Worm (Caenorhabditis elegans) whole organism, late embryonic: ENCODE data around the gene wrt-4.

Source experiments
- C08G9.2 ChIP-seq: sonication (generic microtip); optimal IDR thresholded peaks from 2 replicates; lab custom pipeline; 2016; ENCODE audit warnings: mild to moderate bottlenecking, missing genetic modification characterization, moderate library complexity, missing compliant biosample characterization
- C38D4.7 ChIP-seq: fragments of 200-800 bp; sonication (Bioruptor generic); optimal IDR thresholded peaks from 2 replicates; lab custom pipeline; 2018; ENCODE audit warnings: mild to moderate bottlenecking, missing genetic modification characterization, moderate library complexity, missing compliant biosample characterization
- F13H6.1 ChIP-seq: sonication (generic microtip); optimal IDR thresholded peaks from 2 replicates; lab custom pipeline; 2016; ENCODE audit warnings: missing genetic modification characterization, missing compliant biosample characterization
- K02D7.2 ChIP-seq: sonication (generic microtip); optimal IDR thresholded peaks from 2 replicates; lab custom pipeline; 2017; ENCODE audit warnings: mild to moderate bottlenecking, missing genetic modification characterization, missing compliant biosample characterization
- T23F11.4 ChIP-seq: fragments of 200-800 bp; sonication (Bioruptor generic); optimal IDR thresholded peaks from 2 replicates; lab custom pipeline; 2018; ENCODE audit warnings: mild to moderate bottlenecking, missing genetic modification characterization, missing compliant biosample characterization
- ceh-14 ChIP-seq: sonication (generic microtip); optimal IDR thresholded peaks from 2 replicates; lab custom pipeline; 2016; ENCODE audit warnings: missing genotype, missing genetic modification characterization, missing compliant biosample characterization
- ceh-18 ChIP-seq: sonication (generic microtip); optimal IDR thresholded peaks from 2 replicates; lab custom pipeline; 2016; ENCODE audit warnings: missing genetic modification characterization, missing compliant biosample characterization
- ceh-19 ChIP-seq: fragments of 200-800 bp; sonication (Bioruptor generic); optimal IDR thresholded peaks from 2 replicates; lab custom pipeline; 2018; ENCODE audit warnings: mild to moderate bottlenecking, missing genetic modification characterization, missing compliant biosample characterization
- ceh-22 ChIP-seq: sonication (generic microtip); optimal IDR thresholded peaks from 2 replicates; lab custom pipeline; 2017; ENCODE audit warnings: missing biosample characterization, missing genetic modification characterization
- ceh-24 ChIP-seq: sonication (generic microtip); optimal IDR thresholded peaks from 2 replicates; lab custom pipeline; 2016; ENCODE audit warnings: mild to moderate bottlenecking, missing genetic modification characterization, missing compliant biosample characterization
- ceh-34 ChIP-seq: sonication (generic microtip); optimal IDR thresholded peaks from 2 replicates; lab custom pipeline; 2016; ENCODE audit warnings: mild to moderate bottlenecking, missing genetic modification characterization, missing compliant biosample characterization
- ceh-48 ChIP-seq: sonication (generic microtip); optimal IDR thresholded peaks from 2 replicates; lab custom pipeline; 2016; ENCODE audit warnings: missing genetic modification characterization, inconsistent platforms, missing compliant biosample characterization
- che-1 ChIP-seq: sonication (generic microtip); optimal IDR thresholded peaks from 2 replicates; lab custom pipeline; 2016; ENCODE audit warnings: mild to moderate bottlenecking, missing genetic modification characterization, missing compliant biosample characterization
- elt-2 ChIP-seq: sonication (generic microtip); optimal IDR thresholded peaks from 2 replicates; lab custom pipeline; 2016; ENCODE audit warnings: missing genetic modification reagents, missing genetic modification characterization, missing compliant biosample characterization
- eyg-1 ChIP-seq: sonication (generic microtip); optimal IDR thresholded peaks from 2 replicates; lab custom pipeline; 2016; ENCODE audit warnings: missing genotype, missing genetic modification characterization, missing compliant biosample characterization
- fkh-6 ChIP-seq: sonication (generic microtip); optimal IDR thresholded peaks from 2 replicates; lab custom pipeline; 2016; ENCODE audit warnings: missing genetic modification characterization, missing compliant biosample characterization
- hlh-13 ChIP-seq: fragments of 200-800 bp; sonication (Bioruptor generic); optimal IDR thresholded peaks from 2 replicates; lab custom pipeline; 2018; ENCODE audit warnings: mild to moderate bottlenecking, missing genetic modification characterization, missing compliant biosample characterization
- hlh-15 ChIP-seq: sonication (generic microtip); optimal IDR thresholded peaks from 2 replicates; lab custom pipeline; 2016; ENCODE audit warnings: missing genetic modification characterization, missing compliant biosample characterization
- hlh-30 ChIP-seq: sonication (generic microtip); optimal IDR thresholded peaks from 2 replicates; lab custom pipeline; 2017; ENCODE audit warnings: antibody characterized with exemption, missing genetic modification characterization, missing compliant biosample characterization; ENCODE audit not compliant: insufficient read depth
- hlh-6 ChIP-seq: sonication (generic microtip); optimal IDR thresholded peaks from 2 replicates; lab custom pipeline; 2016; ENCODE audit warnings: missing genotype, missing genetic modification characterization, missing compliant biosample characterization
- lim-6 ChIP-seq: sonication (generic microtip); optimal IDR thresholded peaks from 2 replicates; lab custom pipeline; 2016; ENCODE audit warnings: missing genetic modification characterization, missing compliant biosample characterization
- lin-11 ChIP-seq: fragments of 200-800 bp; sonication (Bioruptor generic); optimal IDR thresholded peaks from 2 replicates; lab custom pipeline; 2018; ENCODE audit warnings: mild to moderate bottlenecking, missing genetic modification characterization, missing compliant biosample characterization
- madf-2 ChIP-seq: sonication (generic microtip); optimal IDR thresholded peaks from 2 replicates; lab custom pipeline; 2017; ENCODE audit warnings: missing genetic modification characterization, missing compliant biosample characterization
- mec-3 ChIP-seq: sonication (generic microtip); optimal IDR thresholded peaks from 2 replicates; lab custom pipeline; 2016; ENCODE audit warnings: borderline replicate concordance, missing genetic modification characterization, missing compliant biosample characterization
- nfya-1 ChIP-seq: sonication (generic microtip); optimal IDR thresholded peaks from 2 replicates; lab custom pipeline; 2017; ENCODE audit warnings: missing genetic modification characterization, mild to moderate bottlenecking, missing compliant biosample characterization, antibody characterized with exemption, moderate library complexity
- nhr-232 ChIP-seq: sonication (generic microtip); optimal IDR thresholded peaks from 2 replicates; lab custom pipeline; 2016; ENCODE audit warnings: missing genetic modification characterization, missing compliant biosample characterization
- npax-4 ChIP-seq: sonication (generic microtip); optimal IDR thresholded peaks from 2 replicates; lab custom pipeline; 2016; ENCODE audit warnings: missing genetic modification characterization, missing compliant biosample characterization
- pag-3 ChIP-seq: sonication (generic microtip); optimal IDR thresholded peaks from 2 replicates; lab custom pipeline; 2016; ENCODE audit warnings: missing compliant biosample characterization, missing genetic modification characterization, borderline replicate concordance
- pat-9 ChIP-seq: fragments of 200-800 bp; sonication (Bioruptor generic); optimal IDR thresholded peaks from 2 replicates; lab custom pipeline; 2018; ENCODE audit warnings: mild to moderate bottlenecking, missing genetic modification characterization, moderate library complexity, missing compliant biosample characterization
- pax-1 ChIP-seq: fragments of 150-350 bp; optimal IDR thresholded peaks from 2 replicates; lab custom pipeline; 2014; ENCODE audit warnings: missing biosample characterization, missing genetic modification characterization
- ref-2 ChIP-seq: sonication (generic microtip); optimal IDR thresholded peaks from 2 replicates; lab custom pipeline; 2016; ENCODE audit warnings: missing genetic modification characterization, missing compliant biosample characterization
- rnt-1 ChIP-seq: sonication (generic microtip); optimal IDR thresholded peaks from 2 replicates; lab custom pipeline; 2016; ENCODE audit warnings: missing genetic modification characterization, missing compliant biosample characterization
- sdc-2 ChIP-seq: sonication (generic microtip); optimal IDR thresholded peaks from 2 replicates; lab custom pipeline; 2016; ENCODE audit warnings: missing genotype, missing genetic modification characterization, missing compliant biosample characterization
- sox-2 ChIP-seq: fragments of 200-800 bp; sonication (Bioruptor generic); IDR thresholded peaks from 2 replicates; pipeline ENCODE4 v1.3.6; 2022; ENCODE audit warnings: missing genetic modification reagents, missing genetic modification characterization, missing compliant biosample characterization
- sox-4 ChIP-seq: sonication (generic microtip); optimal IDR thresholded peaks from 2 replicates; lab custom pipeline; 2017; ENCODE audit warnings: mild to moderate bottlenecking, missing genetic modification characterization, inconsistent platforms, missing compliant biosample characterization
- syd-9 ChIP-seq: sonication (generic microtip); optimal IDR thresholded peaks from 2 replicates; lab custom pipeline; 2016; ENCODE audit warnings: mild to moderate bottlenecking, missing genetic modification characterization, moderate library complexity, missing compliant biosample characterization
- ttx-3 ChIP-seq: sonication (generic microtip); optimal IDR thresholded peaks from 2 replicates; lab custom pipeline; 2016; ENCODE audit warnings: missing genetic modification reagents, missing genetic modification characterization, missing compliant biosample characterization
- unc-3 ChIP-seq, 2 experiments: fragments of 200-800 bp in 1 of 2; sonication (Bioruptor generic) in 1 of 2; sonication (generic microtip) in 1 of 2; conservative IDR thresholded peaks in 1 of 2; optimal IDR thresholded peaks in 1 of 2; 2 replicates each; pipeline versions ENCODE4 v1.3.6 to Lab custom; 2016 to 2022; ENCODE audit warnings: missing compliant biosample characterization in 2 of 2, missing genetic modification characterization in 2 of 2, missing genetic modification reagents in 1 of 2
- unc-42 ChIP-seq: sonication (generic microtip); optimal IDR thresholded peaks from 2 replicates; lab custom pipeline; 2016; ENCODE audit warnings: missing genotype, missing genetic modification characterization, missing compliant biosample characterization
- unc-55 ChIP-seq: sonication (generic microtip); optimal IDR thresholded peaks from 2 replicates; lab custom pipeline; 2017; ENCODE audit warnings: missing biosample characterization, missing genetic modification reagents, missing genetic modification characterization
- zip-5 ChIP-seq: sonication (generic microtip); optimal IDR thresholded peaks from 2 replicates; lab custom pipeline; 2016; ENCODE audit warnings: missing genetic modification characterization, missing compliant biosample characterization
- ztf-16 ChIP-seq: sonication (generic microtip); optimal IDR thresholded peaks from 2 replicates; lab custom pipeline; 2017; ENCODE audit warnings: missing genetic modification characterization, missing compliant biosample characterization

The wrt-4 gene

DNA sequence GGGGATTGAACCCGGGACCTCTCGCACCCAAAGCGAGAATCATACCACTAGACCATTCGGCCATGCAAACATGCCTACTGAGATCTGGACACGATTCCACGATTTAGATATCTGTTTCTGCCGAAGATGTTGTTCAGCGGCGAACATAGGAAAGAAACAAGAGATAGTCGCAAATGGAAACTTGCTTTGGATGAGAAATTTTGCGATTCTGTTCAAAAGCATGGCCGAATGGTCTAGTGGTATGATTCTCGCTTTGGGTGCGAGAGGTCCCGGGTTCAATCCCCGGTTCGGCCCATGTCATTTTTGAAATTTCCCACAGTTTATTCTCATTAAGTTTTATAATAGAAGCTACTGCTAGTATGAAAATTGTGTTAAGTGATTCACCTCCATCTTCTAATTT is 39.6 kb upstream of the wrt-4 start:
- TF ChIP-seq hlh-13 (GFP tag; lab: Kevin White, UChicago) (no peak), madf-2 (tag; lab: Kevin White, UChicago) (no peak), fkh-6 (tag; lab: Kevin White, UChicago) (no peak), C08G9.2 (tag; lab: Kevin White, UChicago) (no peak), npax-4 (tag; lab: Kevin White, UChicago) (no peak), syd-9 (tag; lab: Kevin White, UChicago) (no peak), K02D7.2 (tag; lab: Kevin White, UChicago) (no peak), pag-3 (no peak), ceh-18 (tag; lab: Kevin White, UChicago) (no peak), ztf-16 (tag; lab: Kevin White, UChicago) (no peak), ceh-14 (no peak), sox-2 (no peak), nfya-1 (tag; lab: Kevin White, UChicago) (no peak), unc-55 (no peak), che-1 (tag; lab: Kevin White, UChicago) (no peak), C38D4.7 (GFP tag; lab: Kevin White, UChicago) (no peak)

DNA sequence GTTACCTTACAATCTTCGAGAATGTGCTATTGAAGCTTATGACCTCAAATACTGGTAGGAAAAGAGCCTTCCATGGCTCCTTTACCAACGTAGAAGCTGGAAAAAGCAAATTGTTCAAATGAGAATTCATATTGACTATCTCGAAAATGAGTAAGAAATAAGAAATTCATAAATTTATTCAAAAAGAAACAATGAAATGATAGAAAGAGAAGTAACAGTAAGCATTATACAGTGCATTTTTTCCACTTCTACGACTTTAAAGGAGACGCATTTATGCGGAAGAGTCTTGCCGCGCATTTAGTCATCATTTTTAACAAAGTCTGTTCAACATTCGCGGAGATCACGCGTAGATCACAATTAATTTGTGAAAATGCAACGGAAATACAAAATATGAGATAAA is 37.9 kb upstream of the wrt-4 start, which contains the start of gene Y7A5A.10:
Y7A5A.10 (minus strand) TSS at position 101 of the 400 bp plus-strand sequence.
- TF ChIP-seq ceh-22 (tag; lab: Kevin White, UChicago) (no peak), elt-2 (tag; lab: Kevin White, UChicago) (no peak), ceh-19 (GFP tag; lab: Kevin White, UChicago) (no peak), lim-6 (no peak), nhr-232 (tag; lab: Kevin White, UChicago) (no peak), pag-3 (no peak), T23F11.4 (no peak), sdc-2 (tag; lab: Kevin White, UChicago) (no peak), C38D4.7 (GFP tag; lab: Kevin White, UChicago) (no peak), lin-11 (no peak), ceh-24 (tag; lab: Kevin White, UChicago) (no peak), syd-9 (tag; lab: Kevin White, UChicago) (no peak)

DNA sequence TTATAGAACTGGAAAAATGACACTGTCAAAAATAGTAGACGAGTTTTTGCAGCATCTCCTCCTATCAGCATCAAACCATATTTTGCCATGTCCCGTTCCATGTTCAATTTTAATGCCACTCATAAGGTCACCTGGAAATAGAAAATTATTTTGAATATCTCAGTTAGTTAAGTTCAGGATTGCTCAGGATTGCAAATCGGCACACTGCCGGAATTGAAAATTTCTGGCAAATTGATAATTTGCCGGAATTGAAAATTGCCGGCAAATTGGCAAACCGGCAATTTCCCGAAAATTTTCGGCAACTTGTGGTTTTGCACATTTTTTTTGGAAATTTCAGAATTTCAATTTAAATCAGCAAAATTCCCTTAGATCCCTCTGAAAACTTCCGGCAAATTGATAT is 29.7 kb upstream of the wrt-4 start, which contains the start of gene Y7A5A.5:
Y7A5A.5 (minus strand) TSS at position 101 of the 400 bp plus-strand sequence.
- TF ChIP-seq pax-1 (tag; lab: Kevin White, UChicago) (no peak), hlh-15 (tag; lab: Kevin White, UChicago) (no peak), hlh-30 (no peak), pat-9 (tag; lab: Kevin White, UChicago) (no peak), rnt-1 (tag; lab: Kevin White, UChicago) (no peak), unc-42 (tag; lab: Kevin White, UChicago) (no peak), pag-3 (no peak), zip-5 (no peak), ceh-34 (tag; lab: Kevin White, UChicago) (no peak), nhr-232 (tag; lab: Kevin White, UChicago) (no peak), sdc-2 (tag; lab: Kevin White, UChicago) (no peak), T23F11.4 (no peak), C38D4.7 (GFP tag; lab: Kevin White, UChicago) (no peak), ref-2 (tag; lab: Kevin White, UChicago) (no peak), unc-3 (GFP tag; conservative IDR thresholded peaks at IDR 0.05; lab: Robert Waterston, UW) (no peak), unc-3 (tag; optimal IDR thresholded peaks at IDR 0.05; lab: Kevin White, UChicago) (no peak), hlh-13 (GFP tag; lab: Kevin White, UChicago) (no peak), sox-4 (tag; lab: Kevin White, UChicago) (no peak)
- TF ChIP-seq, all 69 proteins: peak for 0

DNA sequence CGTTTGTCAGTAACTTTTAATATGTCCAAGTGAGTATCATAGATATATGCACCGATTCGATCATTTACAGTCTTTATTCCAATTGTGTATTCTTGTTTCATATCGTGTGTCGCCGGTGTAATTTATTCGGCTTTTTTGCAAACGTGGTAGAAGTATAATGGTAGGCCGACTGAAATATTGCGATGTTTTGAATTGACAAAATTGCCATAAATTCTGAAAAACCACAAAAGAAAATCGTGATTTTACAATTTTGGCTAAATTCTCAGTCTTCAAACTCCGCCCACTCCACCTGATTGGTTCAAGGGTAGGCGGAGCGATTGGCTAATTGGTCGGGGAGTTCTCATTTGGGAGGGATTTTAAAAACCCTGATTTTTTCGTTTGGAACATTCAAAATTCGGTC is 27.5 kb upstream of the wrt-4 start, which contains the start of gene Y7A5A.3:
Y7A5A.3 (minus strand) TSS at position 101 of the 400 bp plus-strand sequence.
- no peak for TF ChIP-seq F13H6.1 (tag; lab: Kevin White, UChicago)
- TF ChIP-seq ttx-3, result no peak
- no peak for TF ChIP-seq ref-2 (tag; lab: Kevin White, UChicago)
- no peak for TF ChIP-seq pag-3
- TF ChIP-seq T23F11.4, result no peak
- TF ChIP-seq unc-55, result no peak
- TF ChIP-seq eyg-1 (tag; lab: Kevin White, UChicago), result no peak
- no peak for TF ChIP-seq hlh-6
- TF ChIP-seq che-1 (tag; lab: Kevin White, UChicago), result no peak
- TF ChIP-seq nfya-1 (tag; lab: Kevin White, UChicago), result no peak
- no peak for TF ChIP-seq ztf-16 (tag; lab: Kevin White, UChicago)
- no peak for TF ChIP-seq mec-3
- no peak for TF ChIP-seq ceh-48
- no peak for TF ChIP-seq ceh-34 (tag; lab: Kevin White, UChicago)
- TF ChIP-seq, all 69 proteins: peak for 0
